Fruit fly (Drosophila melanogaster) whole organism, embryonic: Measurements from ENCODE around the gene RpL34b.
A peak's percentile ranks its signal among the peaks of the same experiment; 100 is the strongest.

ENCODE experiments used
- CG10543 ChIP-seq: fragments of 200-800 bp; sonication (Bioruptor generic); optimal IDR thresholded peaks from 3 replicates; lab custom pipeline; 2017; ENCODE audit warnings: missing biosample characterization, mild to moderate bottlenecking, missing genetic modification characterization, moderate library complexity
- CG12071 ChIP-seq: fragments of 200-800 bp; sonication (Bioruptor generic); optimal IDR thresholded peaks from 3 replicates; lab custom pipeline; 2018; ENCODE audit warnings: missing biosample characterization, mild to moderate bottlenecking, missing genetic modification characterization
- CG1233 ChIP-seq: fragments of 200-800 bp; sonication (Bioruptor generic); optimal IDR thresholded peaks from 4 replicates; lab custom pipeline; 2018; ENCODE audit warnings: missing biosample characterization, mild to moderate bottlenecking, missing genetic modification characterization
- CG13296 ChIP-seq: fragments of 200-800 bp; sonication (Bioruptor generic); optimal IDR thresholded peaks from 3 replicates; lab custom pipeline; 2018; ENCODE audit warnings: missing biosample characterization, mild to moderate bottlenecking, missing genetic modification characterization
- CG15269 ChIP-seq: fragments of 200-800 bp; sonication (Bioruptor generic); optimal IDR thresholded peaks from 2 replicates; lab custom pipeline; 2018; ENCODE audit warnings: missing biosample characterization, mild to moderate bottlenecking, missing genetic modification characterization, moderate library complexity
- CG15601 ChIP-seq: fragments of 200-800 bp; sonication (Bioruptor generic); optimal IDR thresholded peaks from 3 replicates; lab custom pipeline; 2019; ENCODE audit warnings: missing biosample characterization, mild to moderate bottlenecking, missing genetic modification characterization, moderate library complexity
- CG1603 ChIP-seq: fragments of 200-800 bp; sonication (Bioruptor generic); optimal IDR thresholded peaks from 2 replicates; lab custom pipeline; 2019; ENCODE audit warnings: missing biosample characterization, mild to moderate bottlenecking, missing genetic modification characterization, moderate library complexity
- CG17568 ChIP-seq: fragments of 200-800 bp; sonication (Bioruptor generic); optimal IDR thresholded peaks from 2 replicates; lab custom pipeline; 2018; ENCODE audit warnings: missing biosample characterization, mild to moderate bottlenecking, missing genetic modification characterization, moderate library complexity
- CG17612 ChIP-seq: fragments of 200-800 bp; sonication (Bioruptor generic); IDR thresholded peaks from 2 replicates; pipeline ENCODE4 v1.3.6; 2022; ENCODE audit warnings: missing biosample characterization, missing genetic modification characterization
- CG18011 ChIP-seq: fragments of 200-800 bp; sonication (Bioruptor generic); optimal IDR thresholded peaks from 2 replicates; lab custom pipeline; 2017; ENCODE audit warnings: missing biosample characterization, missing genetic modification characterization, mild to moderate bottlenecking, moderate library complexity, missing genotype
- CG30020 ChIP-seq: fragments of 200-800 bp; optimal IDR thresholded peaks from 2 replicates; lab custom pipeline; 2019; ENCODE audit warnings: missing biosample characterization, mild to moderate bottlenecking, missing genetic modification characterization, moderate library complexity
- CG4282 ChIP-seq: fragments of 200-800 bp; sonication (Bioruptor generic); optimal IDR thresholded peaks from 2 replicates; lab custom pipeline; 2016; ENCODE audit warnings: missing biosample characterization, missing genetic modification characterization
- CG6854 ChIP-seq: fragments of 200-800 bp; sonication (Bioruptor generic); optimal IDR thresholded peaks from 3 replicates; lab custom pipeline; 2017; ENCODE audit warnings: missing biosample characterization, mild to moderate bottlenecking, missing genetic modification characterization
- CG8924 ChIP-seq: fragments of 200-800 bp; optimal IDR thresholded peaks from 3 replicates; lab custom pipeline; 2019; ENCODE audit warnings: missing biosample characterization, mild to moderate bottlenecking, missing genetic modification characterization, moderate library complexity
- CG9437 ChIP-seq: fragments of 200-800 bp; sonication (Bioruptor generic); optimal IDR thresholded peaks from 2 replicates; lab custom pipeline; 2018; ENCODE audit warnings: missing biosample characterization, mild to moderate bottlenecking, missing genetic modification characterization
- CHES-1-like ChIP-seq: fragments of 200-800 bp; sonication (Bioruptor generic); optimal IDR thresholded peaks from 2 replicates; lab custom pipeline; 2016; ENCODE audit warnings: missing biosample characterization, missing genetic modification characterization
- CrebB ChIP-seq: fragments of 200-800 bp; sonication (Bioruptor generic); optimal IDR thresholded peaks from 3 replicates; lab custom pipeline; 2018; ENCODE audit warnings: missing biosample characterization, mild to moderate bottlenecking, missing genetic modification characterization
- Dek ChIP-seq: fragments of 200-800 bp; sonication (Bioruptor generic); optimal IDR thresholded peaks from 3 replicates; lab custom pipeline; 2019; ENCODE audit warnings: missing biosample characterization, mild to moderate bottlenecking, missing genetic modification characterization, moderate library complexity
- Fer3 ChIP-seq: fragments of 200-800 bp; sonication (Bioruptor generic); optimal IDR thresholded peaks from 2 replicates; lab custom pipeline; 2018; ENCODE audit warnings: missing biosample characterization, mild to moderate bottlenecking, missing genetic modification characterization, moderate library complexity
- Gug ChIP-seq: fragments of 200-800 bp; sonication (Bioruptor generic); IDR thresholded peaks from 4 replicates; pipeline ENCODE4 v1.3.6; 2022; ENCODE audit warnings: missing biosample characterization, missing genetic modification characterization
- Hand ChIP-seq: fragments of 200-800 bp; sonication (Bioruptor generic); optimal IDR thresholded peaks from 2 replicates; lab custom pipeline; 2017; ENCODE audit warnings: mild to moderate bottlenecking, missing biosample characterization, missing genetic modification reagents, missing genetic modification characterization
- HmgZ ChIP-seq: fragments of 200-800 bp; sonication (Bioruptor generic); optimal IDR thresholded peaks from 2 replicates; lab custom pipeline; 2018; ENCODE audit warnings: missing biosample characterization, mild to moderate bottlenecking, missing genetic modification characterization
- Jarid2 ChIP-seq: fragments of 200-800 bp; sonication (Bioruptor generic); optimal IDR thresholded peaks from 3 replicates; lab custom pipeline; 2017; ENCODE audit warnings: mild to moderate bottlenecking, missing biosample characterization, missing genetic modification reagents, missing genetic modification characterization
- Max ChIP-seq: fragments of 200-800 bp; sonication (Bioruptor generic); optimal IDR thresholded peaks from 2 replicates; lab custom pipeline; 2016; ENCODE audit warnings: missing biosample characterization, mild to moderate bottlenecking, missing genetic modification characterization
- Med ChIP-seq: fragments of 200-800 bp; sonication (Bioruptor generic); peaks from one replicate; lab custom pipeline; 2016; ENCODE audit warnings: missing biosample characterization, missing genetic modification characterization, mild to moderate bottlenecking, inconsistent platforms, moderate library complexity
- Nf-YC ChIP-seq: fragments of 200-800 bp; optimal IDR thresholded peaks from 3 replicates; lab custom pipeline; 2019; ENCODE audit warnings: missing biosample characterization, mild to moderate bottlenecking, missing genetic modification characterization, moderate library complexity
- NfI ChIP-seq: fragments of 200-800 bp; sonication (Bioruptor generic); optimal IDR thresholded peaks from 3 replicates; lab custom pipeline; 2018; ENCODE audit warnings: missing biosample characterization, mild to moderate bottlenecking, missing genetic modification characterization, moderate library complexity
- Oaz ChIP-seq: fragments of 200-800 bp; sonication (Bioruptor generic); IDR thresholded peaks from 2 replicates; pipeline ENCODE4 v1.3.6; 2022; ENCODE audit warnings: missing biosample characterization, missing genetic modification characterization
- Pdp1 ChIP-seq, 2 experiments: fragments of 200-800 bp; sonication (Bioruptor generic); optimal IDR thresholded peaks; 3 replicates each; lab custom pipeline; 2016; ENCODE audit warnings: missing biosample characterization in 2 of 2, missing genetic modification characterization in 2 of 2, mild to moderate bottlenecking in 1 of 2, moderate library complexity in 1 of 2
- bsh ChIP-seq, 2 experiments: fragments of 200-800 bp; sonication (Bioruptor generic); optimal IDR thresholded peaks; 2 replicates each; lab custom pipeline; 2017 to 2018; ENCODE audit warnings: mild to moderate bottlenecking in 2 of 2, missing biosample characterization in 2 of 2, missing genetic modification characterization in 2 of 2, moderate library complexity in 1 of 2
- chif ChIP-seq, 2 experiments: fragments of 200-800 bp; sonication (Bioruptor generic); optimal IDR thresholded peaks; 3 replicates each; lab custom pipeline; 2016; ENCODE audit warnings: missing biosample characterization in 2 of 2, missing genetic modification characterization in 2 of 2
- cwo ChIP-seq: fragments of 200-800 bp; sonication (Bioruptor generic); optimal IDR thresholded peaks from 3 replicates; lab custom pipeline; 2017; ENCODE audit warnings: missing biosample characterization, missing genetic modification characterization, mild to moderate bottlenecking, moderate library complexity, missing genetic modification reagents
- ems ChIP-seq: fragments of 200-800 bp; sonication (Bioruptor generic); optimal IDR thresholded peaks from 3 replicates; lab custom pipeline; 2016; ENCODE audit warnings: missing biosample characterization, missing genetic modification characterization
- en ChIP-seq: fragments of 200-800 bp; sonication (Bioruptor generic); optimal IDR thresholded peaks from 2 replicates; lab custom pipeline; 2016; ENCODE audit warnings: missing biosample characterization, missing genetic modification characterization
- grau ChIP-seq: fragments of 200-800 bp; optimal IDR thresholded peaks from 3 replicates; lab custom pipeline; 2019; ENCODE audit warnings: missing biosample characterization, mild to moderate bottlenecking, missing genetic modification characterization, moderate library complexity
- her ChIP-seq: fragments of 200-800 bp; sonication (Bioruptor generic); optimal IDR thresholded peaks from 2 replicates; lab custom pipeline; 2016; ENCODE audit warnings: missing biosample characterization, missing genetic modification characterization
- insv ChIP-seq, 2 experiments: fragments of 200-800 bp; sonication (Bioruptor generic); optimal IDR thresholded peaks; 3 replicates each; lab custom pipeline; 2016 to 2018; ENCODE audit warnings: missing biosample characterization in 2 of 2, missing genetic modification characterization in 2 of 2
- kni ChIP-seq: fragments of 200-800 bp; sonication (Bioruptor generic); optimal IDR thresholded peaks from 3 replicates; lab custom pipeline; 2017; ENCODE audit warnings: mild to moderate bottlenecking, missing biosample characterization, missing genetic modification reagents, missing genetic modification characterization
- pros ChIP-seq: fragments of 200-800 bp; sonication (Bioruptor generic); optimal IDR thresholded peaks from 3 replicates; lab custom pipeline; 2019; ENCODE audit warnings: missing biosample characterization, mild to moderate bottlenecking, missing genetic modification characterization, moderate library complexity
- sd ChIP-seq: fragments of 200-800 bp; sonication (Bioruptor generic); optimal IDR thresholded peaks from 3 replicates; lab custom pipeline; 2018; ENCODE audit warnings: missing biosample characterization, mild to moderate bottlenecking, missing genetic modification characterization, moderate library complexity
- sens ChIP-seq: fragments of 200-800 bp; sonication (Bioruptor generic); peaks from one replicate; lab custom pipeline; 2016; ENCODE audit warnings: missing biosample characterization, missing genetic modification characterization
- sisA ChIP-seq: fragments of 200-800 bp; sonication (Bioruptor generic); IDR thresholded peaks from 2 replicates; pipeline ENCODE4 v1.3.6; 2022; ENCODE audit warnings: missing biosample characterization, missing genetic modification characterization
- stwl ChIP-seq: fragments of 200-800 bp; sonication (Bioruptor generic); optimal IDR thresholded peaks from 3 replicates; lab custom pipeline; 2018; ENCODE audit warnings: missing biosample characterization, mild to moderate bottlenecking, missing genetic modification characterization, moderate library complexity
- sug ChIP-seq: fragments of 200-800 bp; optimal IDR thresholded peaks from 2 replicates; lab custom pipeline; 2019; ENCODE audit warnings: missing biosample characterization, mild to moderate bottlenecking, missing genetic modification characterization, moderate library complexity
- tap ChIP-seq: fragments of 200-800 bp; optimal IDR thresholded peaks from 3 replicates; lab custom pipeline; 2019; ENCODE audit warnings: missing biosample characterization, mild to moderate bottlenecking, missing genetic modification characterization, moderate library complexity
- vfl ChIP-seq: fragments of 200-800 bp; sonication (Bioruptor generic); optimal IDR thresholded peaks from 2 replicates; lab custom pipeline; 2016; ENCODE audit warnings: missing biosample characterization, missing genetic modification characterization
- z ChIP-seq: fragments of 200-800 bp; sonication (Bioruptor generic); IDR thresholded peaks from 3 replicates; pipeline ENCODE4 v1.3.6; 2022; ENCODE audit warnings: missing biosample characterization, missing genetic modification characterization
- zf30C ChIP-seq: fragments of 200-800 bp; sonication (Bioruptor generic); optimal IDR thresholded peaks from 3 replicates; lab custom pipeline; 2018; ENCODE audit warnings: missing biosample characterization, mild to moderate bottlenecking, missing genetic modification characterization

RpL34b gene

DNA sequence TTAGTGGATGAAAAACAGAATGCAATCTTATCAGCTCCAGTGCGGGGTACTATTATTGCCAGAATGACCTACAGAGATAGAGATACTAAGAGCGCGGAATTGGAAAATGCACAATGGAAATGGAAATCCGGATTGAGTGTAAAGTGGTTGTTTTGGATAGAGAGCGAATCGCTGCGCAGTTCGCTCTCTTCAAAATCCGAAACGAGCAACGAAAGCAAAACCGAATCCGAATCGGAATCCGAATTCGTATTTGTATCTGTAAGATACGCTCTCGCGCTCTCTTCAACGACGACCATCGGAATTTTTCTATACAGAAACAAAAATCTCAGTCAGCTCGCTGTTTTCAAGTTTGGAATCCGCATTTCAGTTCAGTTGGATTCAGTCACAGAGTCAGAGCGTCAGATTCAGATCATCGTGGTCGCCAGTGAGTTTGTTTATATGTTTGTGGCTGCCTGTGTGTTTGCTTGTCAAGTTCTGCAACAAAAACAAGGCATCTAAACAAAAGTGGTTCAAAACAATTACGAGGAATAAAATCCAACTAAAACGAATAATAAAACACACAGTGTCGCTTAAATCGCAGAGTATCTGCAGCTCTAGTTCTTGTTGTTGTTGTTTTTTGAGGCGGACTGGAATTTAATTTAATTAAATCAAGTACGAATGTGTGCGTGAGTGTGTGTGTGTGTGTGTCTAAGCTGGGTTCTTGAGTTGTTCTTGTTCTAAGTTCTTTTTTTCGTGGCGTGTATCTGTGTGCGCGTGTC, 16.7 kb upstream of the RpL34b start, which contains the start of gene ps:
TSS of gene ps (plus strand) at position 364 of the 758 bp plus-strand sequence.
- TF ChIP-seq ems (GFP tag; lab: Kevin White, UChicago): peak; percentile 8
- peak; percentile 22 for TF ChIP-seq CHES-1-like (GFP tag; lab: Kevin White, UChicago)
- peak; percentile 23 for TF ChIP-seq HmgZ (tag; lab: Kevin White, UChicago)
- no peak for TF ChIP-seq stwl (tag; lab: Kevin White, UChicago)
- 0 out of 4 replicates have a peak, but pooled peaks have one; percentile 18 for TF ChIP-seq Gug (GFP tag; lab: Robert Waterston, UW)
- peak; percentile 27 for TF ChIP-seq CG17568 (GFP tag; lab: Kevin White, UChicago)
- peak; percentile 99 for TF ChIP-seq sd (tag; lab: Kevin White, UChicago)
- no peak for TF ChIP-seq grau (tag; lab: Kevin White, UChicago)
- peak; percentile 22 for TF ChIP-seq CG15269 (tag; lab: Kevin White, UChicago)
- TF ChIP-seq CG10543 (GFP tag; lab: Kevin White, UChicago): peak; percentile 77
- peak; percentile 51 for TF ChIP-seq sug (tag; lab: Kevin White, UChicago)
- no peak for TF ChIP-seq en (GFP tag; lab: Kevin White, UChicago)
- peak; percentile 37 for TF ChIP-seq CG12071 (GFP tag; lab: Kevin White, UChicago)
- no peak for TF ChIP-seq chif (GFP tag; optimal IDR thresholded peaks at IDR 0.05; lab: Kevin White, UChicago)
- TF ChIP-seq Oaz (GFP tag; lab: Robert Waterston, UW): no peak
- peak; percentile 21 for TF ChIP-seq Dek (tag; lab: Kevin White, UChicago)
- peak; percentile 23 for TF ChIP-seq CG1233 (GFP tag; lab: Kevin White, UChicago)
- peak; percentile 32 for TF ChIP-seq cwo
- peak; percentile 26 for TF ChIP-seq Nf-YC (tag; lab: Kevin White, UChicago)
- TF ChIP-seq CG18011: peak; percentile 5
- TF ChIP-seq tap (tag; lab: Kevin White, UChicago): no peak
- peak; percentile 91 for TF ChIP-seq kni
- TF ChIP-seq Fer3 (tag; lab: Kevin White, UChicago): peak; percentile 27
- peak; percentile 15 for TF ChIP-seq pros
- TF ChIP-seq sisA (GFP tag; lab: Robert Waterston, UW): no peak
- TF ChIP-seq CrebB (tag; lab: Kevin White, UChicago): peak; percentile 29
- no peak for TF ChIP-seq z
- peak; percentile 42 for TF ChIP-seq her (GFP tag; lab: Kevin White, UChicago)
- no peak for TF ChIP-seq CG4282 (GFP tag; lab: Kevin White, UChicago)
- peak in 1 of 2 experiments; percentile 32 for TF ChIP-seq bsh (GFP tag; optimal IDR thresholded peaks at IDR 0.05; lab: Kevin White, UChicago)
- peak; percentile 49 for TF ChIP-seq CG6854 (GFP tag; lab: Kevin White, UChicago)
- TF ChIP-seq CG8924 (tag; lab: Kevin White, UChicago): peak; percentile 61
- no peak for TF ChIP-seq vfl (GFP tag; lab: Kevin White, UChicago)
- TF ChIP-seq CG15601 (tag; lab: Kevin White, UChicago): peak; percentile 1
- TF ChIP-seq Jarid2: peak; percentile 93
- no peak for TF ChIP-seq CG17612 (GFP tag; lab: Robert Waterston, UW)
- TF ChIP-seq Max: peak; percentile 6
- TF ChIP-seq CG9437: no peak
- peak; percentile 50 for TF ChIP-seq NfI (GFP tag; lab: Kevin White, UChicago)
- TF ChIP-seq sens (GFP tag; lab: Kevin White, UChicago): peak; percentile 86
- TF ChIP-seq insv (GFP tag; optimal IDR thresholded peaks at IDR 0.05; lab: Kevin White, UChicago): peak in 1 of 2 experiments; percentile 78
- TF ChIP-seq Med (GFP tag; lab: Kevin White, UChicago): peak; percentile 88
- TF ChIP-seq CG1603 (tag; lab: Kevin White, UChicago): peak; percentile 22
- peak; percentile 19 for TF ChIP-seq zf30C (GFP tag; lab: Kevin White, UChicago)
- no peak for TF ChIP-seq Pdp1 (GFP tag; optimal IDR thresholded peaks at IDR 0.05; lab: Kevin White, UChicago)
- TF ChIP-seq CG30020 (tag; lab: Kevin White, UChicago): no peak
- peak; percentile 50 for TF ChIP-seq CG13296
- peak; percentile 31 for TF ChIP-seq Hand (GFP tag; lab: Kevin White, UChicago)
